Fruit fly (Drosophila melanogaster): ENCODE measurements around the gene CG32228.

CG32228 gene

dm6 chr3L:20316956-20317589 is 51.5 kb downstream of the CG32228 start, which contains the start of gene Spn77Ba (continued):
- no peak for TF ChIP-seq OdsH (GFP tag; optimal IDR thresholded peaks at IDR 0.05)
- TF ChIP-seq pdm3 (GFP tag; optimal IDR thresholded peaks at IDR 0.05), result no peak
- no peak for TF ChIP-seq fkh (GFP tag; optimal IDR thresholded peaks at IDR 0.05)
- TF ChIP-seq vri (GFP tag; optimal IDR thresholded peaks at IDR 0.05), result peak; percentile 77
- TF ChIP-seq lz (GFP tag; optimal IDR thresholded peaks at IDR 0.05), result no peak
- peak; percentile 78 for TF ChIP-seq Eip78C (GFP tag)
- TF ChIP-seq spab (GFP tag; optimal IDR thresholded peaks at IDR 0.05), result no peak
- TF ChIP-seq ss (GFP tag; optimal IDR thresholded peaks at IDR 0.05), result peak; percentile 62 to 71
- peak; percentile 89 for TF ChIP-seq svp (GFP tag)
- TF ChIP-seq dac (GFP tag; optimal IDR thresholded peaks at IDR 0.05), result no peak
- peak; percentile 58 for TF ChIP-seq CG6854 (GFP tag; optimal IDR thresholded peaks at IDR 0.05)
- TF ChIP-seq achi (GFP tag; optimal IDR thresholded peaks at IDR 0.05), result peak; percentile 20
- TF ChIP-seq Ets21C (GFP tag; optimal IDR thresholded peaks at IDR 0.05), result no peak
- TF ChIP-seq Lpt (GFP tag; optimal IDR thresholded peaks at IDR 0.05), result peak; percentile 8
- TF ChIP-seq net (GFP tag; optimal IDR thresholded peaks at IDR 0.05), result peak; percentile 57
- TF ChIP-seq CG9139 (GFP tag; optimal IDR thresholded peaks at IDR 0.05), result peak; percentile 49
- TF ChIP-seq Hr39 (GFP tag; optimal IDR thresholded peaks at IDR 0.05), result no peak
- TF ChIP-seq Hr4 (GFP tag; optimal IDR thresholded peaks at IDR 0.05), result no peak
- no peak for TF ChIP-seq CG10669 (GFP tag; optimal IDR thresholded peaks at IDR 0.05)
- TF ChIP-seq CG32006 (GFP tag; optimal IDR thresholded peaks at IDR 0.05), result no peak
- TF ChIP-seq CG8319 (GFP tag; optimal IDR thresholded peaks at IDR 0.05), result no peak
- no peak for TF ChIP-seq CG4318 (GFP tag; optimal IDR thresholded peaks at IDR 0.05)
- TF ChIP-seq Ets96B (tag; optimal IDR thresholded peaks at IDR 0.05), result no peak
- TF ChIP-seq CG11294 (GFP tag; IDR thresholded peaks at IDR 0.05), result no peak

dm6 chr3L:20317751-20318150 is 52.1 kb downstream of the CG32228 start:
- TF ChIP-seq svp (GFP tag) (peak; percentile 69), Sox14 (GFP tag; optimal IDR thresholded peaks at IDR 0.05) (no peak), Sox15 (GFP tag; optimal IDR thresholded peaks at IDR 0.05) (no peak), acj6 (GFP tag; optimal IDR thresholded peaks at IDR 0.05) (no peak), fd59A (GFP tag; optimal IDR thresholded peaks at IDR 0.05) (no peak), eg (GFP tag; IDR thresholded peaks at IDR 0.05) (no peak), CG9139 (GFP tag; optimal IDR thresholded peaks at IDR 0.05) (no peak)
